Fruit fly (Drosophila melanogaster): ENCODE data around the gene sqz.

Gene sqz

DNA sequence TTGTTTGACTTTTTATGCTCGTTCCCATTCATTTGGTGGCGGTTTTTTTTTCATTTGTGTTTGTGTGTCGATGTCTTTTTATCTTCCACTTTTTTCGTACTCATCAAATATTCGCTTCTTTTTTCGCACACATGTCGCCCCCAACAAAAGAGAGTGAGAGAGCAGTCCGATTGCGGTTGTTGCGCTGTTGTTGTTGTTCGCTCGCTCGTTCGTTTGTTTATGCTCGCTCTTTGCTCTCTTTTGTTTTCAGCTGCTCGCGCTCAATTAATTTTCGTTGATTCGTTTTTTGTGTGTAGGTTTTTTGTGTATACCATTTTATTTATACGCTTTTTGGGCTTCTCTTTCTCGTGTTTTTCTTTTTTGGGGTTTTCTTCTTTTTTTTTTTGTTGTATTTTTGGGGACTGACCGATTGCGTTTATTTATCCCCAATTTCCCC, 1.6 kb downstream of the sqz start (continued):
- TF ChIP-seq Antp (GFP tag; optimal IDR thresholded peaks at IDR 0.05) (no peak), CG3163 (GFP tag; optimal IDR thresholded peaks at IDR 0.05) (peak; percentile 98), CG13287 (GFP tag; IDR thresholded peaks at IDR 0.05; ENCODE audit: partially characterized antibody) (peak; percentile 40), CG3847 (GFP tag; IDR thresholded peaks at IDR 0.05) (no peak), D19B (GFP tag; optimal IDR thresholded peaks at IDR 0.05) (no peak), Tbp (GFP tag; optimal IDR thresholded peaks at IDR 0.05) (no peak), toy (GFP tag; IDR thresholded peaks at IDR 0.05) (no peak), CG32767 (GFP tag; IDR thresholded peaks at IDR 0.05) (peak; percentile 96), insv (GFP tag; optimal IDR thresholded peaks at IDR 0.05) (no peak), CG4424 (GFP tag; optimal IDR thresholded peaks at IDR 0.05) (no peak), sqz (GFP tag; optimal IDR thresholded peaks at IDR 0.05) (peak; percentile 100), Ets97D (GFP tag; optimal IDR thresholded peaks at IDR 0.05) (no peak), CG9215 (GFP tag; IDR thresholded peaks at IDR 0.05) (no peak), CG7928 (GFP tag; optimal IDR thresholded peaks at IDR 0.05) (no peak), CG18599 (GFP tag; optimal IDR thresholded peaks at IDR 0.05) (no peak), Hsf (GFP tag; optimal IDR thresholded peaks at IDR 0.05) (no peak), zen (tag; optimal IDR thresholded peaks at IDR 0.05) (no peak), B-H1 (GFP tag; IDR thresholded peaks at IDR 0.05) (no peak), mld (GFP tag; IDR thresholded peaks at IDR 0.05; ENCODE audit: partially characterized antibody) (no peak), bab2 (GFP tag; optimal IDR thresholded peaks at IDR 0.05) (no peak), ssp (GFP tag; IDR thresholded peaks at IDR 0.05) (no peak), Atf-2 (GFP tag; optimal IDR thresholded peaks at IDR 0.05) (no peak), da (GFP tag; optimal IDR thresholded peaks at IDR 0.05) (no peak), CG16863 (GFP tag; optimal IDR thresholded peaks at IDR 0.05) (no peak), CG7745 (tag; optimal IDR thresholded peaks at IDR 0.05) (no peak), CG7357 (GFP tag; IDR thresholded peaks at IDR 0.05) (no peak), Sin3A (optimal IDR thresholded peaks at IDR 0.05) (no peak), CG3995 (GFP tag; optimal IDR thresholded peaks at IDR 0.05) (no peak), Ssrp (tag; optimal IDR thresholded peaks at IDR 0.05) (no peak), CG6683 (GFP tag; optimal IDR thresholded peaks at IDR 0.05) (no peak), CG11696 (GFP tag; IDR thresholded peaks at IDR 0.05) (no peak), phol (tag; optimal IDR thresholded peaks at IDR 0.05) (no peak), dmrt11E (tag; optimal IDR thresholded peaks at IDR 0.05) (no peak), lbe (GFP tag; optimal IDR thresholded peaks at IDR 0.05) (peak; percentile 87), rib (GFP tag; IDR thresholded peaks at IDR 0.05) (peak; percentile 44; the same call in 1 of the 2 replicates), crol (GFP tag; IDR thresholded peaks at IDR 0.05) (no peak), CG5180 (GFP tag; optimal IDR thresholded peaks at IDR 0.05) (peak; percentile 41), Sox100B (GFP tag; optimal IDR thresholded peaks at IDR 0.05) (no peak), inv (GFP tag; IDR thresholded peaks at IDR 0.05; ENCODE audit: partially characterized antibody) (no peak), CG8388 (GFP tag; optimal IDR thresholded peaks at IDR 0.05) (no peak), Med (GFP tag) (no peak), knrl (GFP tag; IDR thresholded peaks at IDR 0.05; ENCODE audit: partially characterized antibody) (no peak), CG11456 (GFP tag; IDR thresholded peaks at IDR 0.05) (no peak), corto (GFP tag; optimal IDR thresholded peaks at IDR 0.05) (peak; percentile 53), danr (GFP tag; IDR thresholded peaks at IDR 0.05) (no peak), vvl (GFP tag; IDR thresholded peaks at IDR 0.05) (no peak; the same call in 1 of the 2 replicates), CG18011 (GFP tag; optimal IDR thresholded peaks at IDR 0.05) (no peak), zf30C (GFP tag; optimal IDR thresholded peaks at IDR 0.05) (peak; percentile 7), usp (GFP tag; optimal IDR thresholded peaks at IDR 0.05) (no peak), Side (GFP tag; optimal IDR thresholded peaks at IDR 0.05) (no peak), CG8281 (tag; optimal IDR thresholded peaks at IDR 0.05) (no peak), CG4730 (GFP tag; IDR thresholded peaks at IDR 0.05) (no peak)

All from whole organism, embryonic.